Fruit fly (Drosophila melanogaster) whole organism, pupa: ENCODE results near the gene CG32284.
A peak's percentile ranks its signal among the peaks of the same experiment; 100 is the strongest.

Experiments used
- CG10348 ChIP-seq: fragments of 200-800 bp; sonication (Bioruptor generic); IDR thresholded peaks from 2 replicates; pipeline ENCODE4 v1.3.6; 2022; ENCODE audit warnings: missing biosample characterization, missing genetic modification characterization
- CG12605 ChIP-seq: fragments of 200-800 bp; sonication (Bioruptor generic); IDR thresholded peaks from 2 replicates; pipeline ENCODE4 v1.3.6; 2022; ENCODE audit warnings: missing biosample characterization, missing genetic modification characterization
- CG13204 ChIP-seq: fragments of 200-800 bp; sonication (Bioruptor generic); optimal IDR thresholded peaks from 2 replicates; lab custom pipeline; 2018; ENCODE audit warnings: missing biosample characterization, mild to moderate bottlenecking, missing genetic modification characterization, moderate library complexity
- CG14655 ChIP-seq: fragments of 200-800 bp; sonication (Bioruptor generic); optimal IDR thresholded peaks from 3 replicates; lab custom pipeline; 2017; ENCODE audit warnings: mild to moderate bottlenecking, missing biosample characterization, missing genetic modification reagents, missing genetic modification characterization
- CG15710 ChIP-seq: fragments of 200-800 bp; sonication (Bioruptor generic); optimal IDR thresholded peaks from 2 replicates; lab custom pipeline; 2018; ENCODE audit warnings: missing biosample characterization, mild to moderate bottlenecking, missing genetic modification characterization, moderate library complexity
- CG17806 ChIP-seq: fragments of 200-800 bp; sonication (Bioruptor generic); optimal IDR thresholded peaks from 2 replicates; lab custom pipeline; 2018; ENCODE audit warnings: missing biosample characterization, mild to moderate bottlenecking, missing genetic modification characterization, moderate library complexity
- CG32121 ChIP-seq: fragments of 200-800 bp; sonication (Bioruptor generic); IDR thresholded peaks from 2 replicates; pipeline ENCODE4 v1.3.6; 2022; ENCODE audit warnings: missing biosample characterization, missing genetic modification characterization
- CG34367 ChIP-seq: fragments of 200-800 bp; sonication (Bioruptor generic); optimal IDR thresholded peaks from 2 replicates; lab custom pipeline; 2018; ENCODE audit warnings: missing biosample characterization, mild to moderate bottlenecking, missing genetic modification characterization
- CG4496 ChIP-seq: fragments of 200-800 bp; sonication (Bioruptor generic); IDR thresholded peaks from 3 replicates; pipeline ENCODE4 v1.3.6; 2022; ENCODE audit warnings: missing biosample characterization, missing genetic modification characterization
- CG8159 ChIP-seq: fragments of 200-800 bp; sonication (Bioruptor generic); optimal IDR thresholded peaks from 3 replicates; lab custom pipeline; 2018; ENCODE audit warnings: missing biosample characterization, mild to moderate bottlenecking, missing genetic modification characterization, moderate library complexity
- CG8301 ChIP-seq: fragments of 200-800 bp; sonication (Bioruptor generic); optimal IDR thresholded peaks from 2 replicates; lab custom pipeline; 2018; ENCODE audit warnings: missing biosample characterization, mild to moderate bottlenecking, missing genetic modification characterization
- CG9948 ChIP-seq: fragments of 200-800 bp; sonication (Bioruptor generic); optimal IDR thresholded peaks from 2 replicates; lab custom pipeline; 2018; ENCODE audit warnings: missing biosample characterization, mild to moderate bottlenecking, missing genetic modification characterization, moderate library complexity
- D1 ChIP-seq: fragments of 200-800 bp; sonication (Bioruptor generic); optimal IDR thresholded peaks from 2 replicates; lab custom pipeline; 2018; ENCODE audit warnings: missing biosample characterization, mild to moderate bottlenecking, missing genetic modification characterization, moderate library complexity
- EcR ChIP-seq: fragments of 200-800 bp; sonication (Bioruptor generic); optimal IDR thresholded peaks from 3 replicates; lab custom pipeline; 2019; ENCODE audit warnings: missing biosample characterization, missing genetic modification characterization, mild to moderate bottlenecking, moderate library complexity, missing genetic modification reagents
- Ets98B ChIP-seq: fragments of 200-800 bp; sonication (Bioruptor generic); IDR thresholded peaks from 2 replicates; pipeline ENCODE4 v1.3.6; 2022; ENCODE audit warnings: missing biosample characterization, missing genetic modification characterization
- Pif1A ChIP-seq: fragments of 200-800 bp; sonication (Bioruptor generic); optimal IDR thresholded peaks from 3 replicates; lab custom pipeline; 2016; ENCODE audit warnings: missing biosample characterization, missing genetic modification characterization
- Pif1B ChIP-seq: fragments of 200-800 bp; sonication (Bioruptor generic); optimal IDR thresholded peaks from 3 replicates; lab custom pipeline; 2016; ENCODE audit warnings: missing biosample characterization, missing genetic modification characterization
- Snoo ChIP-seq: fragments of 200-800 bp; sonication (Bioruptor generic); optimal IDR thresholded peaks from 3 replicates; lab custom pipeline; 2017; ENCODE audit warnings: missing biosample characterization, mild to moderate bottlenecking, missing genetic modification characterization, inconsistent platforms
- fd96Ca ChIP-seq: fragments of 200-800 bp; sonication (Bioruptor generic); IDR thresholded peaks from 3 replicates; pipeline ENCODE4 v1.3.6; 2022; ENCODE audit warnings: missing biosample characterization, missing genetic modification characterization
- gl ChIP-seq: fragments of 200-800 bp; sonication (Bioruptor generic); optimal IDR thresholded peaks from 2 replicates; lab custom pipeline; 2018; ENCODE audit warnings: missing biosample characterization, mild to moderate bottlenecking, missing genetic modification characterization
- rn ChIP-seq: fragments of 200-800 bp; sonication (Bioruptor generic); IDR thresholded peaks from 2 replicates; pipeline ENCODE4 v1.3.6; 2022; ENCODE audit warnings: missing biosample characterization, missing genetic modification characterization

Gene CG32284

DNA sequence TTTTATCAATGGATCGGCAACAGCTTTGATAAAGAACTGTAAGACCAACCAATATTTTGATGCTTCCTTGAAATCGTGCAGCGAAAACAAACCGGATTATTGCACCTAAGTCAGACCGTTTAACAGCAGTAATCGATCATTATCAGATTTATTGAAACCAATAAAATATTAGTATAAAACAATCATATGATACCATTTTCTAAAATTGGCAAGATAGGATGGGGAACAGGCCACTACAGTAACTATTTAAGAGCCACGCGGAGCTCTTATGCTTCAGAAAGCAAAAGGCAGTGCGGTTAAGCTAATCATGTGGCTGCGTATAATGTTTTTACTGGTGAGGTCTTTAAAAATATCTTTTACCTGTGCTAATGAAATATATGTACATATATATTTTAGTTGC lies at the start of gene CG32284:
TSS of gene CG32284 (plus strand) at position 301 of the 400 bp plus-strand sequence.
- TF ChIP-seq Ets98B (GFP tag; lab: Robert Waterston, UW) (no peak), CG13204 (GFP tag; lab: Kevin White, UChicago) (no peak), D1 (tag; lab: Kevin White, UChicago) (no peak), fd96Ca (GFP tag; lab: Robert Waterston, UW) (no peak), CG8301 (tag; lab: Kevin White, UChicago) (no peak), CG14655 (no peak), CG15710 (no peak), CG10348 (no peak)

DNA sequence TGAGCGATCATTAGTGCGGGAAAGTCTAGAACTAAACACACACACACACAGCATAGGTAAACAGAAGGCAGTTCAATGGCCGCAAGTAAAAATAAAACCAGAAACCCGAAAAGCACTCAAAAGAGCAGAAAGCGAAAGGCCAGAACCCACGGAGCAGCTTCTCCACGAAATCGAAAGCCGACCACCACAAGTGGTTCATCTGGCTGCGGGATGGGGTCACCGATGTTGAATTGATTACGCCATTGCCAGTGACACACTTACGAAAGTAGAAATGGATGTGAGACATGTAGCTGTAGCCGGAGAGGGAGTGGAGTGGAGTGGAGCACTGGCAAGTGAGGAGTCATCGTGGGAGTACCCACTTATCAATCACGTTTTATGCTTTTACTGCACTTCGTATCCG lies 45.1 kb upstream of the CG32284 start:
- TF ChIP-seq CG34367 (tag; lab: Kevin White, UChicago) (no peak), Pif1A (GFP tag; lab: Kevin White, UChicago) (no peak), rn (GFP tag; lab: Robert Waterston, UW) (no peak), gl (tag; lab: Kevin White, UChicago) (no peak), CG9948 (tag; lab: Kevin White, UChicago) (no peak), CG10348 (no peak), D1 (tag; lab: Kevin White, UChicago) (no peak), CG4496 (GFP tag; lab: Robert Waterston, UW) (no peak), Pif1B (no peak), EcR (GFP tag; lab: Kevin White, UChicago) (no peak), CG32121 (no peak), CG8301 (tag; lab: Kevin White, UChicago) (no peak), CG13204 (GFP tag; lab: Kevin White, UChicago) (no peak), fd96Ca (GFP tag; lab: Robert Waterston, UW) (no peak), CG17806 (no peak), Ets98B (GFP tag; lab: Robert Waterston, UW) (no peak)

DNA sequence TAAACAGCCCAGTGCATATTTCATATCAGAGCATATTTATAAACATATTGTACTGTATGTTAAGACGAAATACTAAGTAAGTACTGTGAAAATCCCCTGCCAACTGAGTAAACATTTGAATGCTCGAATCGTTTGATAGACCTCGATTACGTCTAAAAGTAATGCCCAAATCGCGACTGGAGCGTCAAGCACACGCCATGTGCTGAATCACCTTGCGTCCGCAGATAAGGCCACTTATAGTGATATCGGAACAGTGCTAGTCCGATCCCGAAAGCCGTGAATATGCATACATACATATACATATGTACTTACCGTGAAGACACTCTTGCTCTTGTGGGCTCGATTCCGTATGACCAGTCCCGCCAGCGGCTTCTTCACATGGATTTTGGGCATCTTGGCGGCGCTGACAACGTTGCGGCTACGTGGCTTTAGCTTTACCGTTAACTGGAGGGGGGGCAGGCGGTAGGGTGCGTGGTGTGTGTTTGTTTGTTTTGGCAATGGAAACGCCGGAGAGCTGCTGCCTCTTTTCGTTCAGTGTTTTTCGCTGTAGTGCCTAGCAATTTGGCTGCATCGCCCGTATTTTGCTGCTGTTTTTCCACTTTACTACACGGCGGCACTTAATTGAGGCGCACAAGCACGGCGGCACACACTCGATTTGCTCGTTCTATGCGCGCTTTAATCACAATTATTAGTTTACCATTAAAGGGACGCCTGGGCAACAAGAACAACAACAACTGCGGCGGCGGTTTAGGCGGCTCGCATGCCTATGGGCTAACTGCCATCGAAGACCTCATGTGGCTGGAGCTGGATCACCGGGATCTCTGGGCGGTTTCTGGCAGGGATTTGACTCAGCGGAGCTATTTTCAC lies 43.7 kb upstream of the CG32284 start:
- no peak for TF ChIP-seq CG13204 (GFP tag; lab: Kevin White, UChicago)
- no peak for TF ChIP-seq CG9948 (tag; lab: Kevin White, UChicago)
- TF ChIP-seq rn (GFP tag; lab: Robert Waterston, UW) = no peak
- no peak for TF ChIP-seq CG12605 (GFP tag; lab: Robert Waterston, UW)
- TF ChIP-seq CG32121 = no peak
- no peak for TF ChIP-seq D1 (tag; lab: Kevin White, UChicago)
- no peak for TF ChIP-seq fd96Ca (GFP tag; lab: Robert Waterston, UW)
- TF ChIP-seq CG17806 = no peak
- no peak for TF ChIP-seq CG4496 (GFP tag; lab: Robert Waterston, UW)
- TF ChIP-seq Ets98B (GFP tag; lab: Robert Waterston, UW) = no peak
- no peak for TF ChIP-seq CG14655
- TF ChIP-seq CG10348 = no peak
- no peak for TF ChIP-seq Pif1B
- TF ChIP-seq EcR (GFP tag; lab: Kevin White, UChicago) = no peak
- no peak for TF ChIP-seq Pif1A (GFP tag; lab: Kevin White, UChicago)
- TF ChIP-seq gl (tag; lab: Kevin White, UChicago) = no peak
- TF ChIP-seq CG34367 (tag; lab: Kevin White, UChicago) = no peak
- no peak for TF ChIP-seq Snoo
- TF ChIP-seq CG8301 (tag; lab: Kevin White, UChicago) = no peak
- TF ChIP-seq, all 21 proteins: peak for 0

DNA sequence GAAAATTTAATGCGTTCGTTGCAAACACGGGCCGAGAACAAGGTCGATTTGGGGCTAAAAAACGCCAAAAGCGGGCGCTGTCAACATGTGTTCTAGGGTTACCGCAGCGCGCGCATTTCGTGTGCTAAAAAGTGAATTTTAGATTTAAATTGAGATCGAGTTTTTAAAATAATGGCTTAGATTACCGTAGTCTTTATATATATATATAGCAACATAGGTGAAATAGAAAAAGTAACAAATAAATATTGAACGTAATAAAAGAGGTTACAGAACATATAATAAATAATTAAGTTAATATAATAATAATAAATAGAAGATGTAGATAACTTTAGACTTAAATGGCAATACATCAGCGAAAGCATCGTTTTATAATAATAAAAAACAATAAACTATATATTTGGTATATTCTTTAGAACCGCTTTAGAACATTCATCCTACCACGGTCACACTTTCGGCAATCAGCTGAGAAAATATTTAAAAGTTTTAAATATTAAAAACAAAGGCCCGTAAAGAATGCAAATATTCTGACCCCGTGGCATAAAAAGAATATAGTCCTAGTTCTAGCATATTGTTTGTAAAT lies 43.0 kb upstream of the CG32284 start, which contains the start of the genes CG11537 and Alg2:
TSS of gene CG11537 (minus strand) at position 75 of the 580 bp plus-strand sequence.
TSS of gene Alg2 (plus strand) at position 426 of the 580 bp plus-strand sequence.
- TF ChIP-seq CG4496 (GFP tag; lab: Robert Waterston, UW) = peak; percentile 32; the same call in 1 of the 3 replicates
- peak; percentile 50 for TF ChIP-seq CG15710
- no peak for TF ChIP-seq CG8301 (tag; lab: Kevin White, UChicago)
- no peak for TF ChIP-seq CG34367 (tag; lab: Kevin White, UChicago)
- no peak for TF ChIP-seq EcR (GFP tag; lab: Kevin White, UChicago)
- peak; percentile 25; the same call in 1 of the 2 replicates for TF ChIP-seq Ets98B (GFP tag; lab: Robert Waterston, UW)

DNA sequence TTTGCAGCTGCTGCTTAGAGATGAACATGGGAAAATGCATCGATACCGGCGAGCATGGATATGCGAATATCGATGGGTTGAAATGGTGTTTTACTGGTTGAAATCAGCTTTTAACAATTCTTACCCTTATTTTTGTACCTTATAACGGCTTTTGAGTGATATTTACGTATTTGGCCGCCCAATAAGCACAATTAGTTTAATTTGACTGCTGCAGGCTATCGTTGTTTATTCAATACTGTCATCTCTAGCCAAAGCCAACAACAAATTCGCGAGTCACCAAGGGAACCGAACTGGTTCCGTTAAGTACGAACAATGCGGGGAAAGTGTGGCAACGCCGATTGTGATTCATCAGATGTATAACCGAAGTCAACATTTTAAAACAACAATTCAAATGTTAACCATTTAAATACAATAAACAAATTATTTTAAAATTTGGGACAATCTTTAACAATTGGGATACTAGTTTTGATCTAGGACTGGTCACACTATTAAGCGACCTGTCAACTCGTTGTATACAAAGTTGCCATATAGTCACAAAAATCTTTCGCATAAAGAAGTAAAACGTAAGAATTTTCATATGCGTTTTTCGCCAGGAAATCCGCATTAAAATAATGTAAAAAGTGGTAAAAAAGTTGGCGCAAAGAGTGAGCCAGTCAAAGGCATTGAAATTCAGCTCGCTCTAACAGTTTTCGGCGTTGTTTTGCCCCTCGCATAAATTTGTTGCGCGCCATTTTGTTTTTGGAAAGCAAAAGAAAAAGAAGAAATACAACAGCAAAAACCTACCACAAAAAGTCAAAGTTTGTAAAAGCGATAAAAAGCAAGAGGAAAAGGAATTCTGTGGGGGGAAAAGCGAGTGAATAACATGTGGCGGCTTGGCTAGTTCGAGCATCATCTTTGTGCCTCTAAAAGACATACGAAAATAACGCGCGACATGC lies 38.1 kb upstream of the CG32284 start, which contains the start of the genes Usp5 and BtbVII:
TSS of gene Usp5 (minus strand) at position 234 of the 935 bp plus-strand sequence.
TSS of gene BtbVII (plus strand) at position 522 of the 935 bp plus-strand sequence.
- TF ChIP-seq CG9948 (tag; lab: Kevin White, UChicago) = peak; percentile 27
- TF ChIP-seq Pif1A (GFP tag; lab: Kevin White, UChicago) = no peak
- peak; percentile 44 for TF ChIP-seq CG8301 (tag; lab: Kevin White, UChicago)
- TF ChIP-seq CG34367 (tag; lab: Kevin White, UChicago) = peak; percentile 24
- no peak for TF ChIP-seq rn (GFP tag; lab: Robert Waterston, UW)
- no peak for TF ChIP-seq CG14655
- peak; percentile 26 for TF ChIP-seq CG15710
- no peak for TF ChIP-seq EcR (GFP tag; lab: Kevin White, UChicago)
- TF ChIP-seq CG12605 (GFP tag; lab: Robert Waterston, UW) = peak; percentile 22; the same call in 1 of the 2 replicates
- TF ChIP-seq CG13204 (GFP tag; lab: Kevin White, UChicago) = no peak
- TF ChIP-seq fd96Ca (GFP tag; lab: Robert Waterston, UW) = peak; percentile 69
- no peak for TF ChIP-seq Ets98B (GFP tag; lab: Robert Waterston, UW)
- peak; percentile 25 for TF ChIP-seq Snoo
- TF ChIP-seq CG4496 (GFP tag; lab: Robert Waterston, UW) = peak; percentile 15; the same call in 1 of the 3 replicates
- peak; percentile 48 for TF ChIP-seq CG8159 (tag; lab: Kevin White, UChicago)
- no peak for TF ChIP-seq CG10348
- TF ChIP-seq CG32121 = no peak
- TF ChIP-seq Pif1B = peak; percentile 10
- no peak for TF ChIP-seq CG17806
- TF ChIP-seq D1 (tag; lab: Kevin White, UChicago) = no peak
- TF ChIP-seq gl (tag; lab: Kevin White, UChicago) = peak; percentile 56
